Worm (Caenorhabditis elegans) whole organism, midembryonic: ENCODE results near the gene gly-11.

ENCODE experiments used
- flt-1 ChIP-seq: fragments of 200-800 bp; sonication (Bioruptor generic); IDR thresholded peaks from 2 replicates; pipeline ENCODE4 v1.3.6; 2022; ENCODE audit warnings: missing genetic modification characterization, missing compliant biosample characterization
- klf-2 ChIP-seq: fragments of 200-800 bp; sonication (Bioruptor generic); conservative IDR thresholded peaks from 2 replicates; pipeline ENCODE4 v1.3.6; 2022; ENCODE audit warnings: missing genetic modification reagents, missing genetic modification characterization, missing compliant biosample characterization
- med-1 ChIP-seq: sonication (generic microtip); optimal IDR thresholded peaks from 2 replicates; lab custom pipeline; 2017; ENCODE audit warnings: missing genetic modification characterization, mild to moderate bottlenecking, missing compliant biosample characterization, antibody characterized with exemption, missing genetic modification reagents; ENCODE audit not compliant: insufficient read depth
- ref-1 ChIP-seq: fragments of 200-800 bp; sonication (Bioruptor generic); conservative IDR thresholded peaks from 2 replicates; pipeline ENCODE4 v1.3.6; 2022; ENCODE audit warnings: missing genetic modification reagents, missing genetic modification characterization, missing compliant biosample characterization
- tab-1 ChIP-seq: fragments of 200-800 bp; sonication (Bioruptor generic); IDR thresholded peaks from 2 replicates; pipeline ENCODE4 v1.3.6; 2022; ENCODE audit warnings: missing genetic modification characterization, missing compliant biosample characterization
- ztf-23 ChIP-seq: fragments of 200-800 bp; sonication (Bioruptor generic); IDR thresholded peaks from 2 replicates; pipeline ENCODE4 v1.3.6; 2022; ENCODE audit warnings: missing genetic modification reagents, missing genetic modification characterization, missing compliant biosample characterization

- TF ChIP-seq klf-2 (no peak), ztf-23 (no peak), flt-1 (no peak), med-1 (GFP tag; lab: Kevin White, UChicago) (no peak), ref-1 (GFP tag; lab: Robert Waterston, UW) (no peak), tab-1 (GFP tag; lab: Robert Waterston, UW) (no peak)
Measured at ce11 chrIII:12164414-12164813, 12.6 kb downstream of the gly-11 start.
